Fruit fly (Drosophila melanogaster) whole organism, adult: Measurements from ENCODE around the gene kairos.

ENCODE experiments used
- CG11617 ChIP-seq: fragments of 200-800 bp; sonication (Bioruptor generic); optimal IDR thresholded peaks from 2 replicates; lab custom pipeline; 2017; ENCODE audit warnings: mild to moderate bottlenecking, missing biosample characterization, missing genetic modification reagents, missing genetic modification characterization
- CG12768 ChIP-seq: fragments of 200-800 bp; sonication (Bioruptor generic); optimal IDR thresholded peaks from 2 replicates; lab custom pipeline; 2017; ENCODE audit warnings: missing biosample characterization, missing genetic modification characterization, mild to moderate bottlenecking, moderate library complexity, missing genetic modification reagents
- CG14711 ChIP-seq: fragments of 200-800 bp; sonication (Bioruptor generic); optimal IDR thresholded peaks from 2 replicates; lab custom pipeline; 2018; ENCODE audit warnings: missing biosample characterization, mild to moderate bottlenecking, missing genetic modification characterization, moderate library complexity
- CG1620 ChIP-seq: fragments of 200-800 bp; sonication (Bioruptor generic); optimal IDR thresholded peaks from 2 replicates; lab custom pipeline; 2016; ENCODE audit warnings: missing biosample characterization, missing genetic modification characterization
- CG33017 ChIP-seq: fragments of 200-800 bp; sonication (Bioruptor generic); optimal IDR thresholded peaks from 2 replicates; lab custom pipeline; 2018; ENCODE audit warnings: missing biosample characterization, mild to moderate bottlenecking, missing genetic modification characterization, moderate library complexity
- CG5204 ChIP-seq: fragments of 200-800 bp; sonication (Bioruptor generic); optimal IDR thresholded peaks from 2 replicates; lab custom pipeline; 2016; ENCODE audit warnings: missing biosample characterization, missing genetic modification characterization
- CG7045 ChIP-seq: fragments of 200-800 bp; sonication (Bioruptor generic); optimal IDR thresholded peaks from 2 replicates; lab custom pipeline; 2017; ENCODE audit warnings: missing biosample characterization, mild to moderate bottlenecking, missing genetic modification characterization
- CG7101 ChIP-seq: fragments of 200-800 bp; sonication (Bioruptor generic); optimal IDR thresholded peaks from 2 replicates; lab custom pipeline; 2018; ENCODE audit warnings: missing biosample characterization, mild to moderate bottlenecking, missing genetic modification characterization, moderate library complexity
- Clk ChIP-seq: fragments of 200-800 bp; sonication (Bioruptor generic); optimal IDR thresholded peaks from 2 replicates; lab custom pipeline; 2017; ENCODE audit warnings: missing biosample characterization, missing genetic modification characterization
- Crg-1 ChIP-seq: fragments of 200-800 bp; sonication (Bioruptor generic); optimal IDR thresholded peaks from 2 replicates; lab custom pipeline; 2016; ENCODE audit warnings: missing biosample characterization, missing genetic modification characterization
- Hr96 ChIP-seq: fragments of 200-800 bp; sonication (Bioruptor generic); optimal IDR thresholded peaks from 2 replicates; lab custom pipeline; 2016; ENCODE audit warnings: missing biosample characterization, missing genetic modification characterization
- Mnt ChIP-seq: fragments of 200-800 bp; sonication (Bioruptor generic); optimal IDR thresholded peaks from 2 replicates; lab custom pipeline; 2016; ENCODE audit warnings: missing biosample characterization, mild to moderate bottlenecking, missing genetic modification characterization
- bab1 ChIP-seq: fragments of 200-800 bp; sonication (Bioruptor generic); optimal IDR thresholded peaks from 3 replicates; lab custom pipeline; 2019; ENCODE audit warnings: missing biosample characterization, mild to moderate bottlenecking, missing genetic modification characterization, moderate library complexity
- cic ChIP-seq: fragments of 200-800 bp; sonication (Bioruptor generic); optimal IDR thresholded peaks from 2 replicates; lab custom pipeline; 2017; ENCODE audit warnings: missing biosample characterization, mild to moderate bottlenecking, missing genetic modification characterization, moderate library complexity
- cnc ChIP-seq, 2 experiments: fragments of >200 bp; optimal IDR thresholded peaks; 2 replicates each; lab custom pipeline; 2017
- kay ChIP-seq: fragments of 200-800 bp; sonication (Bioruptor generic); peaks from one replicate; lab custom pipeline; 2016; ENCODE audit warnings: missing biosample characterization, missing genetic modification characterization, borderline replicate concordance
- ovo ChIP-seq: fragments of 200-800 bp; sonication (Bioruptor generic); optimal IDR thresholded peaks from 2 replicates; lab custom pipeline; 2016; ENCODE audit warnings: missing biosample characterization, missing genetic modification characterization
- pad ChIP-seq: fragments of 200-800 bp; sonication (Bioruptor generic); optimal IDR thresholded peaks from 3 replicates; lab custom pipeline; 2017; ENCODE audit warnings: missing biosample characterization, missing genetic modification characterization, mild to moderate bottlenecking, moderate library complexity, missing genetic modification reagents
- tj ChIP-seq: fragments of 200-800 bp; sonication (Bioruptor generic); optimal IDR thresholded peaks from 3 replicates; lab custom pipeline; 2017; ENCODE audit warnings: missing biosample characterization, mild to moderate bottlenecking, missing genetic modification characterization, moderate library complexity
- toe ChIP-seq: fragments of 200-800 bp; sonication (Bioruptor generic); optimal IDR thresholded peaks from 2 replicates; lab custom pipeline; 2016; ENCODE audit warnings: missing biosample characterization, missing genetic modification characterization

The kairos gene

DNA sequence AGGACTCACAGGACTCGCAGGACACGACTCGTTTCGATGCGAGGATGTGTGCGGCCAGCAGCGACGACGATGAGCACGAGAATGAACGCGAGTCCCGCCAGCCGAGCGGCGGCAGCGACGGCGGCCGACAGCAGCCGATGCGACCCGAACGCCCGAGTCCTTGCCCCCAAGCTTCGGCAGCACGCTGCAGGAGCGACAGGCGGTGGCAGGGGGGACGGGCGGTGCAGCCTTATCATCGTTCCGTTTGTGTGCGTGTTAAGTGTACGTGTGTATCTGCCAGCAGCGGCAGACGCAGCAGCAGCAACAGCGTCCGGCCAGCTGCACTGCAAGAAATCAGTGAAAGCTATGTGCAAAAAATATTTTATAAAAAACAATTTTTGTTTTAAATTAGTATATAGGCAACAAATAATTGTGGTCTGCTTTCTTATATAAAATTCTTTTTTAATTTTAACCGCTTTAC lies at the start of gene kairos:
kairos (minus strand) TSS at position 51 of the 460 bp plus-strand sequence.
- TF ChIP-seq Hr96 (GFP tag; lab: Kevin White, UChicago) (no peak), CG5204 (GFP tag; lab: Kevin White, UChicago) (no peak), cnc (optimal IDR thresholded peaks at IDR 0.05; lab: Kevin White, UChicago) (no peak), CG12768 (GFP tag; lab: Kevin White, UChicago) (no peak), CG7101 (no peak), tj (no peak), cic (GFP tag; lab: Kevin White, UChicago) (no peak), CG33017 (tag; lab: Kevin White, UChicago) (no peak), Clk (GFP tag; lab: Kevin White, UChicago) (no peak), Crg-1 (no peak), ovo (GFP tag; lab: Kevin White, UChicago) (no peak), kay (GFP tag; lab: Kevin White, UChicago) (no peak), toe (GFP tag; lab: Kevin White, UChicago) (no peak), CG14711 (no peak)

DNA sequence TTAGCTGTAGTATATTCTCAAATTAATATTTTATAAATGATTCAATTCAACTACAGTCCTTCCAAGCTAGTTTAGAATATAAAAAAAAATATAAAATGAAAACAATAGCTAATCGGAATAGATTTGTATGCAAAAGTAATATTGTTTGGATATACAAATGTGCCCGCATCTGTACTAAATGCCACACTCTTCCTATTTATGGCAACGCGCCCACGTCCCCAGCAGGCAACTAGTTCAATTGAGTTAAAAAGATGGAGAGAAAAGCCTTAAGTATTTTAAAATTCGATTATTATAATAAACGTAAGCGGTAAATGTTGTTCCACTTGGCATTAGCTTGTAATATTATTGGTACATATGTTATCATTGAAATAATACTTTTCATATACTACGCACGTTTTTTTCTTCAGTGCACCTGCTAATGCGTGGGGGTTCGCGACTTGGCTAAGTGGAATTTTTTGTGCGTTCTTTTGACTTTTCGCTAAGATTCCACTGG lies 49.6 kb upstream of the kairos start:
- TF ChIP-seq toe (GFP tag; lab: Kevin White, UChicago): peak; percentile 28
- TF ChIP-seq CG14711: peak; percentile 57
- peak; percentile 17 for TF ChIP-seq CG7101
- TF ChIP-seq CG33017 (tag; lab: Kevin White, UChicago): peak; percentile 46
- TF ChIP-seq CG7045 (GFP tag; lab: Kevin White, UChicago): peak; percentile 31
- peak; percentile 7 for TF ChIP-seq CG11617 (GFP tag; lab: Kevin White, UChicago)
- TF ChIP-seq ovo (GFP tag; lab: Kevin White, UChicago): no peak
- TF ChIP-seq Hr96 (GFP tag; lab: Kevin White, UChicago): peak; percentile 32
- no peak for TF ChIP-seq CG12768 (GFP tag; lab: Kevin White, UChicago)

DNA sequence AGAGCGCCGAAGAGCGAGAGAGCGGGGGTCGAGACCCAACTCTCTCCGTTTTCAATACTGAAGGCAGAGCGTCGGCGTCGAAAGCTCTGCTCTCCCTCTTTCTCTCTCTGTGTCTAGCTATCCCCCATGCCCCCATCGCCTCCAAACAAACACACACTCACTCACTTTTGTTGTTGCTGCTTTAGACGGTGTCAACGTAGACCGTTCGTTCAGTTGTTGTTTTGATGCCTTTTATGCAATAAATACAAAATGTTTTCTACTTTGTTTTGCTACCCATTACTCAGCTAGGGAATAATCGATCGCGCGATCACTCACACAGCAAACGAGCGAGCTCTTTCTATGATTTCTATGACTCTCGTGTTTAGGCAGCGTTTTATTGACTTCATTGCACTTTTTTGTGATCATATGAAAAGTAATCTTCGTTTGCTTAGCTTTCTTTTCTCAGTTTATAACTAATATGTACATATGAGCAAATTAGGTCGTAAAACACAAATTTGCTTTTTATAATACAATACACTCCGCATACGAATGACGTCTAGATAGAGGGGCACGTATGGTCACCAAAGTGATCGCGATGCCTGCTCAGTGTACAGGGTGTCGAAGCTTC lies 48.7 kb upstream of the kairos start:
- no peak for TF ChIP-seq CG1620 (GFP tag; lab: Kevin White, UChicago)
- TF ChIP-seq CG12768 (GFP tag; lab: Kevin White, UChicago): no peak
- TF ChIP-seq pad (GFP tag; lab: Kevin White, UChicago): peak; percentile 28
- no peak for TF ChIP-seq cnc (optimal IDR thresholded peaks at IDR 0.05; lab: Kevin White, UChicago)
- TF ChIP-seq ovo (GFP tag; lab: Kevin White, UChicago): peak; percentile 12
- TF ChIP-seq tj: peak; percentile 46
- TF ChIP-seq cic (GFP tag; lab: Kevin White, UChicago): peak; percentile 55
- TF ChIP-seq CG11617 (GFP tag; lab: Kevin White, UChicago): peak; percentile 51
- no peak for TF ChIP-seq Clk (GFP tag; lab: Kevin White, UChicago)
- peak; percentile 54 for TF ChIP-seq CG5204 (GFP tag; lab: Kevin White, UChicago)
- peak; percentile 91 for TF ChIP-seq kay (GFP tag; lab: Kevin White, UChicago)
- no peak for TF ChIP-seq toe (GFP tag; lab: Kevin White, UChicago)
- TF ChIP-seq bab1 (GFP tag; lab: Kevin White, UChicago): peak; percentile 13
- TF ChIP-seq Hr96 (GFP tag; lab: Kevin White, UChicago): peak; percentile 52
- peak; percentile 8 for TF ChIP-seq CG7101

DNA sequence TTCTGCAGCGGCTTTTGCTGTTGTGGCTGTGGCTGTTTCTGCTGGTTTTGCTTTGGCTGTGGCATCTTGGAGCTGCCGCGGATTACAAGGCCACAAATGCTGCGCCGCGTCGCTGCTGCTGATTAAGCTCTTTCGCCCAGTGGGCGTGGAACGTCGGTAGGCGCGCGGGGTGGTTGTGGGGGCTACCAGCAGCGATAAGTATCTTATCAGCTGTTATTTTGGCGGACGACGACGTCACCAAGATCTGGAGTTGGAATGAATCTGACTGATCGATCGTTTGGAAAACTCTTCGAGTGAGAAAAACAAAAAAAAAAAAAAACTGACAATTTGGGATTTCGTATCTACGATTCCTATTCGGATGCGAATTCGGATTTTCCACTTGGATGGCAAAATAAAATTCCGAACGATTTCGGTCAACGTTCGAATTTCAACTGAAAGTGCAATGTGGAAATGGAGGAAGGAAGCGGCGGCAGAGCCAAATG lies 48.2 kb upstream of the kairos start:
- peak; percentile 77 for TF ChIP-seq tj
- TF ChIP-seq Mnt (GFP tag; lab: Kevin White, UChicago): peak; percentile 12
- no peak for TF ChIP-seq CG11617 (GFP tag; lab: Kevin White, UChicago)
- TF ChIP-seq Hr96 (GFP tag; lab: Kevin White, UChicago): no peak
- no peak for TF ChIP-seq kay (GFP tag; lab: Kevin White, UChicago)

DNA sequence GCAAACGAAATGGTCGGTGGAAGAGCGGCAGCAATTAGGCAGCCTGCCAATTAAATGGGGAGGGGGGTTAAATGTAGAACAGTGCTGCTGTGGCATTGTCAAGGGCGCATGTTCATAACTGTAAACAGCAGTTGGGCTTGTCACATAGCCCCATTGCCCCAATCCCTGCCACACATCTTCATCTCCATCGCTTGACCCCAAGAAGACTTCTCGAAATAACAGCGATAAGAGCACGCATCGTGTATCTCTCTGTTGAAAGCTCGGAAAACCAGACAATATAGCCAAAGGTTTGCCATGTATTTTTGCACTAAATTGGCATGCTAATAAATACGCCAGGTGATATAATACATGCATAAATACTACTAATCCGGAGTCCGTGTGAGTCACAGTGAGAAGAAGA lies 46.6 kb upstream of the kairos start:
- TF ChIP-seq CG12768 (GFP tag; lab: Kevin White, UChicago) (no peak), cic (GFP tag; lab: Kevin White, UChicago) (no peak), CG11617 (GFP tag; lab: Kevin White, UChicago) (no peak), Mnt (GFP tag; lab: Kevin White, UChicago) (no peak), ovo (GFP tag; lab: Kevin White, UChicago) (no peak), Clk (GFP tag; lab: Kevin White, UChicago) (no peak), CG14711 (no peak), kay (GFP tag; lab: Kevin White, UChicago) (no peak), Hr96 (GFP tag; lab: Kevin White, UChicago) (no peak)

DNA sequence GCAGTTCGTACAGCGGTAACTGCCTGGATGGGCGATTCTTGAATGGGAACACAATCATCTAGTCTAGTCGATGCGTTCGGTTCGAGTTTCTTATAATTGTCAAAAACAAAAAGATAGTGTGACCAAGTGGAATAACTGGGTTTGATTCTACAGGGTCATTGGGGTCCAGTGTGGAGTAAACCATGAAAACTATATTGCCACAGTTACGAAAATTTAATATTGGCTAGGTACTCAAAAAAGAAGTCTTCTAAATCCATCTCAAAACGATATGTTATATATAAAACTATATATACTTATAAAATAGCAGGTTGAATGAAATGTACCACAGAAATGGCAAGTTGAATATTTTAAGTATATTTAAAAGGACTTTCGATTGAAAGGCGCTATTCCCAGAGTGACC lies 44.0 kb upstream of the kairos start, which contains the start of gene CG34328:
CG34328 (minus strand) TSS at position 101 of the 400 bp plus-strand sequence.
- no peak for TF ChIP-seq bab1 (GFP tag; lab: Kevin White, UChicago)
- TF ChIP-seq CG7101: no peak

DNA sequence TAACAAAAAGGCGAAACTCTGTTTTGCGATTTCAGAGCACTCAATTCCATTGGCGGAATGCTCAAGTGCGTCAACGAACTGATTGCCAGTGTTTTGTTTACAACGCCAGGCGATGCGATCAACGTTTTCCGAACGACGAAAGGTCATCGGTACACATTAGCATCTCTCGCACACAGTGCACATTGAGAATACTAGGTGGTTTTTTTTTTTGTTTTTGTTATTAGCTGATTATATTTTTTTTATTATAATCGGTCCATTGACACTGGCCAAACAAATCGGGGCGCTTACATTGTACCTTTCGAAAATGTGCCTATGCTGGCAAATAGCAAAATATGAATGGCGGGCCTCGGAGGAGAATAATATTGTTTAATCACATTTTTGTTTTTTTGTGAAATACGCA lies 39.2 kb upstream of the kairos start:
- TF ChIP-seq cic (GFP tag; lab: Kevin White, UChicago): peak; percentile 73
- TF ChIP-seq tj: peak; percentile 61
- TF ChIP-seq cnc (optimal IDR thresholded peaks at IDR 0.05; lab: Kevin White, UChicago): no peak
- no peak for TF ChIP-seq CG7045 (GFP tag; lab: Kevin White, UChicago)
- TF ChIP-seq CG14711: no peak
- no peak for TF ChIP-seq CG33017 (tag; lab: Kevin White, UChicago)
- TF ChIP-seq CG5204 (GFP tag; lab: Kevin White, UChicago): no peak
- TF ChIP-seq Mnt (GFP tag; lab: Kevin White, UChicago): peak; percentile 44
- TF ChIP-seq kay (GFP tag; lab: Kevin White, UChicago): no peak
- no peak for TF ChIP-seq pad (GFP tag; lab: Kevin White, UChicago)
